Fruit fly (Drosophila melanogaster): ENCODE measurements around the gene MTA1-like.

MTA1-like gene

DNA sequence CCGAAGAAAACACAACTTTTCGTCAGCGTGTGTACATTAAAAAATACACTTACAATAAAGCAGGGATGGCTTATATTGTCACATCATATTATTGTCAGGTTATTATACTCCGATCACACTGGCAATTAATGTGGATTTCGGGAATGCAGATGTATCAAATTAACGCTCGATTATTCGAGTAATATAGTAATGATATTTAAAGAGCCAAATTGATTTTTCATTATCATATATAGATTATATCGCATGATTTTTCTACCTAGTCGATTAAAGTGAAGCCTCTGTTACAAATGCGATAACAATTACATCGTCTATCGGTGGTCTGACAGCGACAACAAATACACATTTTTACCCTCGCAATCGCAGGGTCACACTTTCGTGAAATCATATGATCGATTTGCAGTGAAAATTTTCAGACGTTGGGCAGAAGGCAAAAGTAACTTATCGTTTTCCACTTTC is 57.1 kb downstream of the MTA1-like start, which contains the start of the genes noi and Vha26 (continued):
- peak; percentile 6 for TF ChIP-seq jumu (GFP tag; optimal IDR thresholded peaks at IDR 0.05)
- TF ChIP-seq Ada2b (GFP tag; IDR thresholded peaks at IDR 0.05): no peak
- TF ChIP-seq CG15696 (tag; optimal IDR thresholded peaks at IDR 0.05): peak; percentile 56
- peak; percentile 76 for TF ChIP-seq zen (tag; optimal IDR thresholded peaks at IDR 0.05)
- TF ChIP-seq cg (GFP tag; optimal IDR thresholded peaks at IDR 0.05): peak; percentile 56
- no peak for TF ChIP-seq CG12942 (GFP tag; optimal IDR thresholded peaks at IDR 0.05)
- TF ChIP-seq tin (GFP tag; optimal IDR thresholded peaks at IDR 0.05): peak; percentile 39
- peak; percentile 45; the same call in 1 of the 2 replicates for TF ChIP-seq CG3847 (GFP tag; IDR thresholded peaks at IDR 0.05)
- peak; percentile 72 for TF ChIP-seq grau (tag; optimal IDR thresholded peaks at IDR 0.05)
- peak; percentile 16 to 21 for TF ChIP-seq dpn (GFP tag; optimal IDR thresholded peaks at IDR 0.05)
- TF ChIP-seq CG6254 (GFP tag; optimal IDR thresholded peaks at IDR 0.05): no peak
- TF ChIP-seq CG6654 (GFP tag; optimal IDR thresholded peaks at IDR 0.05): no peak
- no peak for TF ChIP-seq sqz (GFP tag; optimal IDR thresholded peaks at IDR 0.05)
- TF ChIP-seq vvl (GFP tag; IDR thresholded peaks at IDR 0.05): peak; percentile 18; the same call in 1 of the 2 replicates
- TF ChIP-seq CrebB (tag; optimal IDR thresholded peaks at IDR 0.05): no peak
- no peak for TF ChIP-seq dati (GFP tag; IDR thresholded peaks at IDR 0.05)
- TF ChIP-seq CG31224 (GFP tag; IDR thresholded peaks at IDR 0.05): no peak
- peak; percentile 23 for TF ChIP-seq CG30403 (GFP tag; optimal IDR thresholded peaks at IDR 0.05)
- TF ChIP-seq Myb (GFP tag; optimal IDR thresholded peaks at IDR 0.05): peak; percentile 63
- peak; percentile 59 for TF ChIP-seq amos (GFP tag; IDR thresholded peaks at IDR 0.05; ENCODE audit: partially characterized antibody)
- TF ChIP-seq dysf (GFP tag; IDR thresholded peaks at IDR 0.05): 0 out of 3 replicates have a peak, but pooled peaks have one; percentile 35
- no peak for TF ChIP-seq org-1 (GFP tag; optimal IDR thresholded peaks at IDR 0.05)
- peak; percentile 54 for TF ChIP-seq bbx (GFP tag; IDR thresholded peaks at IDR 0.05; ENCODE audit: partially characterized antibody)
- TF ChIP-seq CG7963 (GFP tag; IDR thresholded peaks at IDR 0.05; ENCODE audit: partially characterized antibody): peak; percentile 51; the same call in 1 of the 3 replicates
- TF ChIP-seq stwl (tag; optimal IDR thresholded peaks at IDR 0.05): peak; percentile 75
- no peak for TF ChIP-seq sim (GFP tag; IDR thresholded peaks at IDR 0.05)
- TF ChIP-seq dmrt11E (tag; optimal IDR thresholded peaks at IDR 0.05): peak; percentile 46
- TF ChIP-seq CG17568 (GFP tag; optimal IDR thresholded peaks at IDR 0.05): no peak
- TF ChIP-seq CG16779 (GFP tag; IDR thresholded peaks at IDR 0.05): no peak
- no peak for TF ChIP-seq ash1 (GFP tag; optimal IDR thresholded peaks at IDR 0.05)
- TF ChIP-seq CG13424 (tag; optimal IDR thresholded peaks at IDR 0.05): peak; percentile 63
- TF ChIP-seq CG12744 (GFP tag; optimal IDR thresholded peaks at IDR 0.05): peak; percentile 19
- no peak for TF ChIP-seq Eip74EF (GFP tag; optimal IDR thresholded peaks at IDR 0.05)
- peak; percentile 98 for TF ChIP-seq ssp (GFP tag; IDR thresholded peaks at IDR 0.05)
- TF ChIP-seq CG7372 (GFP tag; IDR thresholded peaks at IDR 0.05): peak; percentile 21; the same call in 1 of the 2 replicates
- peak; percentile 77 for TF ChIP-seq BEAF-32 (GFP tag; optimal IDR thresholded peaks at IDR 0.05)
- TF ChIP-seq lilli (GFP tag; optimal IDR thresholded peaks at IDR 0.05): peak; percentile 54
- peak; percentile 63 for TF ChIP-seq sug (tag; optimal IDR thresholded peaks at IDR 0.05)
- peak; percentile 91 for TF ChIP-seq Med (GFP tag)
- TF ChIP-seq fd64A (GFP tag; optimal IDR thresholded peaks at IDR 0.05): no peak
- TF ChIP-seq sens (GFP tag): peak; percentile 91
- peak; percentile 53; the same call in 1 of the 2 replicates for TF ChIP-seq inv (GFP tag; IDR thresholded peaks at IDR 0.05; ENCODE audit: partially characterized antibody)
- no peak for TF ChIP-seq salm (tag; optimal IDR thresholded peaks at IDR 0.05)
- peak; percentile 19 for TF ChIP-seq Deaf1 (tag; optimal IDR thresholded peaks at IDR 0.05)
- TF ChIP-seq CG4820 (GFP tag; optimal IDR thresholded peaks at IDR 0.05): no peak
- TF ChIP-seq CG16813 (GFP tag; IDR thresholded peaks at IDR 0.05; ENCODE audit: partially characterized antibody): peak; percentile 73
- TF ChIP-seq CG9797 (GFP tag; optimal IDR thresholded peaks at IDR 0.05): peak; percentile 86
- 0 out of 3 replicates have a peak, but pooled peaks have one; percentile 45 for TF ChIP-seq vnd (GFP tag; IDR thresholded peaks at IDR 0.05; ENCODE audit: partially characterized antibody)
- no peak for TF ChIP-seq HHEX (GFP tag; optimal IDR thresholded peaks at IDR 0.05)
- TF ChIP-seq Hsf (GFP tag; optimal IDR thresholded peaks at IDR 0.05): peak; percentile 38
